Fruit fly (Drosophila melanogaster) whole organism: Measurements from ENCODE around the gene E2f1.

ENCODE experiments used
- CG8478 ChIP-seq: fragments of >200 bp; optimal IDR thresholded peaks from 2 replicates; lab custom pipeline; 2018; ENCODE audit warnings: inconsistent platforms
- Dll ChIP-seq: fragments of >200 bp; optimal IDR thresholded peaks from 2 replicates; lab custom pipeline; 2017
- pan ChIP-seq: fragments of >200 bp; optimal IDR thresholded peaks from 2 replicates; lab custom pipeline; 2017
- psq ChIP-seq: fragments of >200 bp; optimal IDR thresholded peaks from 2 replicates; lab custom pipeline; 2017
- usp ChIP-seq: fragments of >200 bp; optimal IDR thresholded peaks from 2 replicates; lab custom pipeline; 2017; ENCODE audit warnings: missing biosample characterization, missing genetic modification characterization, mixed read lengths

- TF ChIP-seq CG8478 (lab: Kevin White, UChicago) (no peak), Dll (no peak), usp (GFP tag; lab: Kevin White, UChicago) (no peak), psq (lab: Kevin White, UChicago) (no peak), pan (no peak)
Observed at dm6 chr3R:21653434-21653833, 7.2 kb downstream of the E2f1 start.
